Fruit fly (Drosophila melanogaster): ENCODE data around the gene CG12986.

DNA sequence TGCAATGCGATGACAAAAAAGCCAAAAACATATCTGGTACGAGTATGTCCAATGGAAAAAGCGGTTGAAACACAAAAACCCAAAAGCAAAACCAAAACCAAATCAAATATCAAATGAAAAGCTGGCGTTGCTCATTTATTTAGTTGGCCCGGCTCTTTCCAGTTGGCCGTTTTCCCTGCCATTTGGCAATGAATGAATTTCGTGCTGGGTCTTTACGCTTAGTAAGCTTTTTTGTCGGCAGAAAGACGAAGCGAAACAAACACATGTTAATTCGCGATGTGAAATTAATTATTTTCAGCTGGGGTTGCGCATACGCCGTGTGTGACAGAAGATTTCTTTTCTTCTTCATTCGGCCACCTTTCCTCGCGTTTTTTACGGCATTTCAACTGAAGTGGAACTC lies 15.3 kb upstream of the CG12986 start:
- TF ChIP-seq psq (GFP tag; optimal IDR thresholded peaks at IDR 0.05) (no peak), Dfd (GFP tag; optimal IDR thresholded peaks at IDR 0.05) (no peak)

All from whole organism, wandering third instar larva.